Fruit fly (Drosophila melanogaster): Measurements from ENCODE around the gene Polr1C.

DNA sequence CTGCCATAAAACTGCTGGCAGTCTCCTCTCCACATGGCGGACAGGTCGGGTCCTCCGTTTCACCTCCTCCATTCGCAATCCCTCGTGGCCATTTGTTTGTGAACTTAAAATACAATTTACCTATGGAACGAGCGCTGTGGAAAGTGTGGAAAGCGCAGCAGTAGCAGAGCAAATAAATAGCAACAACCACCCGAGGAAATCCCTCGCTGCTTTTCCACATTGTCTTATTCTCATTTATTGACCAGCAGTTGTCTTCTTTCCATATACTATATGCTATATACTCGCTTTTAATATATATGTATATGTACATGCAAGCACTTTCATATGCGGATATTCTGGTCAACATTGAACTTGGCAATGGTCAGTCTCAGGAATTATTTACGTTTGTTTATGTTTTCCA lies 36.5 kb upstream of the Polr1C start, which contains the start of gene hoe1:
- TF ChIP-seq cyc (GFP tag; optimal IDR thresholded peaks at IDR 0.05), result no peak
- TF ChIP-seq CG1621 (tag; optimal IDR thresholded peaks at IDR 0.05), result no peak
- no peak for TF ChIP-seq Hr4 (GFP tag; optimal IDR thresholded peaks at IDR 0.05)
- no peak for TF ChIP-seq svp (GFP tag)
- no peak for TF ChIP-seq Sox15 (GFP tag; optimal IDR thresholded peaks at IDR 0.05)
- no peak for TF ChIP-seq CG3919 (GFP tag; optimal IDR thresholded peaks at IDR 0.05)
- no peak for TF ChIP-seq CG31627 (GFP tag; optimal IDR thresholded peaks at IDR 0.05)
- no peak for TF ChIP-seq CG11762 (GFP tag; optimal IDR thresholded peaks at IDR 0.05; ENCODE audit: insufficient read depth)
- no peak for TF ChIP-seq lz (GFP tag; optimal IDR thresholded peaks at IDR 0.05)
- TF ChIP-seq Sox14 (GFP tag; optimal IDR thresholded peaks at IDR 0.05), result no peak
- TF ChIP-seq CG16779 (tag; optimal IDR thresholded peaks at IDR 0.05), result no peak
- TF ChIP-seq CG6792 (GFP tag; optimal IDR thresholded peaks at IDR 0.05), result no peak
